Fruit fly (Drosophila melanogaster): ENCODE measurements around the gene CG31678.

Gene CG31678

DNA sequence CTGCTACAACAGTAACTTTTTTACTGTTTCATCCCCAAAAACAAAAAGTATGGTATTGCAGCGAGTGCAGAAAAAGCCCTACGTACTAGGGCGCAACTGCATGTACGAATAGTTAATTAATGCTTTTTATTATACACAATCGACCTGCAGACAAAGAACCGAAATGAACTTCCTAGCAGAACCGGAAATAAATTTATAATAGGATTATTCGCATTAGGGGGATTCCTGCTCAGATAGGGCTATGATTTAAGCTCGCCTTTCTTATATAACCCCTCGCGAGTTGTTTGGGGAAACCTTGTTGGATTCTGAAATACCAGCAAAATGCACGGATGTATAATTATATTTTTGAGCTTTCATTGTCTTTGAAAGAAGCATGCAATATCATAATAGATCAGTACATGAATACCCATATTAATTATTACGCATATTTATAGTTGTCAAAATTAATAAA, 5.9 kb upstream of the CG31678 start, which contains the start of gene Cen (continued):
- 0 out of 2 replicates have a peak, but pooled peaks have one; percentile 15 for TF ChIP-seq esg (GFP tag; conservative IDR thresholded peaks at IDR 0.05)
- peak; percentile 18 for TF ChIP-seq CG33213 (GFP tag; optimal IDR thresholded peaks at IDR 0.05)
- peak; percentile 45 for TF ChIP-seq H2.0 (GFP tag; IDR thresholded peaks at IDR 0.05)
- TF ChIP-seq sens (GFP tag): peak; percentile 93
- TF ChIP-seq CG2129 (GFP tag; IDR thresholded peaks at IDR 0.05; ENCODE audit: partially characterized antibody): no peak
- no peak for TF ChIP-seq Nf-YA (GFP tag; IDR thresholded peaks at IDR 0.05)
- no peak for TF ChIP-seq pan (optimal IDR thresholded peaks at IDR 0.05)
- peak in 1 of 2 experiments; percentile 5 for TF ChIP-seq pan (GFP tag; optimal IDR thresholded peaks at IDR 0.05 in 1 of 2, IDR thresholded peaks at IDR 0.05 in 1 of 2)
- TF ChIP-seq crp (GFP tag; optimal IDR thresholded peaks at IDR 0.05): no peak
- TF ChIP-seq zfh2 (GFP tag; optimal IDR thresholded peaks at IDR 0.05): peak; percentile 41
- peak; percentile 32; the same call in 1 of the 2 replicates for TF ChIP-seq ttk (GFP tag; IDR thresholded peaks at IDR 0.05)
- TF ChIP-seq CG18619 (GFP tag; optimal IDR thresholded peaks at IDR 0.05): peak; percentile 21
- TF ChIP-seq trem (tag; optimal IDR thresholded peaks at IDR 0.05): peak; percentile 13
- peak; percentile 4 for TF ChIP-seq pum (GFP tag; optimal IDR thresholded peaks at IDR 0.05)
- TF ChIP-seq sr (GFP tag; IDR thresholded peaks at IDR 0.05): no peak
- TF ChIP-seq Oli (tag; optimal IDR thresholded peaks at IDR 0.05): peak; percentile 25
- TF ChIP-seq CG9932 (GFP tag; IDR thresholded peaks at IDR 0.05): peak; percentile 51; the same call in 1 of the 2 replicates
- peak; percentile 63; the same call in 1 of the 3 replicates for TF ChIP-seq ken (GFP tag; IDR thresholded peaks at IDR 0.05)
- peak; percentile 53; the same call in 1 of the 2 replicates for TF ChIP-seq Ada2b (GFP tag; IDR thresholded peaks at IDR 0.05)
- TF ChIP-seq tgo (GFP tag; IDR thresholded peaks at IDR 0.05): 0 out of 3 replicates have a peak, but pooled peaks have one; percentile 34
- TF ChIP-seq dpn (GFP tag; optimal IDR thresholded peaks at IDR 0.05): peak; percentile 22 to 39
- TF ChIP-seq CG13624 (GFP tag; optimal IDR thresholded peaks at IDR 0.05): peak; percentile 25
- TF ChIP-seq wek (GFP tag; optimal IDR thresholded peaks at IDR 0.05): peak; percentile 86
- peak; percentile 50 for TF ChIP-seq CG30403 (GFP tag; optimal IDR thresholded peaks at IDR 0.05)
- no peak for TF ChIP-seq ERR (GFP tag; optimal IDR thresholded peaks at IDR 0.05)
- TF ChIP-seq Lpt (GFP tag; optimal IDR thresholded peaks at IDR 0.05): no peak
- TF ChIP-seq z (GFP tag; IDR thresholded peaks at IDR 0.05): no peak
- peak; percentile 2 for TF ChIP-seq ems (GFP tag; optimal IDR thresholded peaks at IDR 0.05)
- peak; percentile 67 for TF ChIP-seq CG3995 (GFP tag; optimal IDR thresholded peaks at IDR 0.05)
- peak; percentile 18 for TF ChIP-seq Mes4 (GFP tag; optimal IDR thresholded peaks at IDR 0.05)
- TF ChIP-seq phol (tag; optimal IDR thresholded peaks at IDR 0.05): peak; percentile 20
- TF ChIP-seq CG32532 (GFP tag; IDR thresholded peaks at IDR 0.05): peak; percentile 31; the same call in 1 of the 2 replicates
- TF ChIP-seq Ssrp (tag; optimal IDR thresholded peaks at IDR 0.05): peak; percentile 14
- TF ChIP-seq CG14965 (GFP tag; optimal IDR thresholded peaks at IDR 0.05; ENCODE audit: borderline replicate concordance): no peak
- peak; percentile 59 for TF ChIP-seq gfzf (GFP tag; optimal IDR thresholded peaks at IDR 0.05)
- TF ChIP-seq twi (tag; optimal IDR thresholded peaks at IDR 0.05): no peak
- TF ChIP-seq Chrac-16 (GFP tag; optimal IDR thresholded peaks at IDR 0.05): peak; percentile 20

DNA sequence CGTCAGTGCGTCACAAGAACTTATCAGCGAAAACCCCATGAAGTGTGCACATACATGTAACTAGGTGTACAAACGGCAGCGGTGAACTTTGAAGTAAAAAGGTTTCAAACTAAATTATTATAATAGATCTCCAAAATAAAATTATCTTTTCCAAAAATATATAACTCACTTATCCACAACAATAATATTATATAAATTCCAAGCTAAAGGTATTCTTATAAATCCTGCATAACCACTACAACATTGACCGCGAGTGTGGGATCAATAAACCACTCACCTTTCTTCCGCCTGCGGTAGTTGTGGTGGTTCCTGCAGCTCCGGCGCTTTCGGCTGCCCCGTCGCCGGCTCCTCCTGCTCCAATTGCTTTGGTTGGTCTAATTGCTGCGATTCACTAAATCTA, 1.0 kb downstream of the CG31678 start:
- TF ChIP-seq Pdp1 (GFP tag; optimal IDR thresholded peaks at IDR 0.05) (peak in 1 of 2 experiments; percentile 24), Elba2 (GFP tag; optimal IDR thresholded peaks at IDR 0.05) (no peak), sens (GFP tag) (peak; percentile 54), row (GFP tag; IDR thresholded peaks at IDR 0.05) (0 out of 3 replicates have a peak, but pooled peaks have one; percentile 6), her (GFP tag; optimal IDR thresholded peaks at IDR 0.05) (no peak), CG2202 (tag; optimal IDR thresholded peaks at IDR 0.05) (no peak), CG11723 (GFP tag; optimal IDR thresholded peaks at IDR 0.05) (no peak), Mad (GFP tag; optimal IDR thresholded peaks at IDR 0.05) (no peak), Sox100B (GFP tag; optimal IDR thresholded peaks at IDR 0.05) (peak; percentile 4), MTF-1 (GFP tag; optimal IDR thresholded peaks at IDR 0.05; ENCODE audit: borderline replicate concordance) (no peak), CG10321 (GFP tag; IDR thresholded peaks at IDR 0.05) (0 out of 2 replicates have a peak, but pooled peaks have one; percentile 6), Dek (tag; optimal IDR thresholded peaks at IDR 0.05) (no peak)

All from whole organism, embryonic.